Fruit fly (Drosophila melanogaster): ENCODE measurements around the gene Ca-beta.
A peak's percentile ranks its signal among the peaks of the same experiment; 100 is the strongest.

Ca-beta gene

DNA sequence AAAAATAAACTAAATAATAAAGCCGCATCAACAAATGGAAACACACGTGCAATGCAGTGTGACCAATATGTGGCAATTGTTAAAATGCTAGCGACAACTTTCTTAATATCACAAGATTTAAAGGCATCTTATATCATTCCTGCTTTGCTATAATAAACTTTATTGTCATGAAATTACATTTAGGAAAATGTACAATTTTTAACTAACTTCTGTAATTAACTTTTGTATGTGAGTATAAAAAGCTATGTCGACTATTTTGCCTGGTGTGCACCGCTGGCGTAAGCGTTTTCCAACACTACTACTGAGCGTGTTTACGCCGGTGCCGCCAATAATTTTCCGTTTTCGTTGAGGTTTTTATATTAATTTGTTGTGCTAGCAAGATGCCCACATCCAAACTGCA is 79.8 kb downstream of the Ca-beta start, which contains the start of the genes Csl4 and Nup160 (continued):
- TF ChIP-seq CG4854 (GFP tag; optimal IDR thresholded peaks at IDR 0.05) (peak; percentile 71), ken (GFP tag; IDR thresholded peaks at IDR 0.05) (peak; percentile 85), Antp (GFP tag; optimal IDR thresholded peaks at IDR 0.05) (peak; percentile 91), CG32532 (GFP tag; IDR thresholded peaks at IDR 0.05) (peak; percentile 86), CG11560 (tag; IDR thresholded peaks at IDR 0.05) (no peak), CG15073 (GFP tag; optimal IDR thresholded peaks at IDR 0.05) (no peak), ind (GFP tag; optimal IDR thresholded peaks at IDR 0.05) (peak; percentile 81), CG16779 (GFP tag; IDR thresholded peaks at IDR 0.05) (peak; percentile 61; the same call in 1 of the 2 replicates), HmgZ (tag; optimal IDR thresholded peaks at IDR 0.05) (peak; percentile 75), CG15269 (tag; optimal IDR thresholded peaks at IDR 0.05) (no peak), D (optimal IDR thresholded peaks at IDR 0.05) (no peak), D (GFP tag; optimal IDR thresholded peaks at IDR 0.05) (no peak), tx (GFP tag; optimal IDR thresholded peaks at IDR 0.05) (peak; percentile 83), ham (GFP tag; IDR thresholded peaks at IDR 0.05) (no peak), Sry-β (GFP tag; optimal IDR thresholded peaks at IDR 0.05) (peak; percentile 38), pb (GFP tag; optimal IDR thresholded peaks at IDR 0.05) (peak; percentile 55), gt (GFP tag; IDR thresholded peaks at IDR 0.05) (no peak), ci (GFP tag; IDR thresholded peaks at IDR 0.05) (peak; percentile 81), CG31365 (tag; optimal IDR thresholded peaks at IDR 0.05) (no peak), NC2α (GFP tag; optimal IDR thresholded peaks at IDR 0.05) (peak; percentile 38), ssp (GFP tag; IDR thresholded peaks at IDR 0.05) (peak; percentile 51), zfh1 (GFP tag; IDR thresholded peaks at IDR 0.05) (peak; percentile 79), Aef1 (GFP tag; IDR thresholded peaks at IDR 0.05) (peak; percentile 60; the same call in 1 of the 3 replicates), CG9932 (GFP tag; IDR thresholded peaks at IDR 0.05) (peak; percentile 83), Six4 (GFP tag; optimal IDR thresholded peaks at IDR 0.05) (peak; percentile 57), Ravus (GFP tag; IDR thresholded peaks at IDR 0.05) (peak; percentile 16), Trl (optimal IDR thresholded peaks at IDR 0.05) (no peak), Trl (GFP tag; optimal IDR thresholded peaks at IDR 0.05) (peak; percentile 91), E2f1 (GFP tag; IDR thresholded peaks at IDR 0.05) (peak; percentile 68), Eip74EF (GFP tag; optimal IDR thresholded peaks at IDR 0.05) (no peak), CG5245 (GFP tag; optimal IDR thresholded peaks at IDR 0.05) (peak; percentile 69), oc (tag; optimal IDR thresholded peaks at IDR 0.05) (no peak), pzg (GFP tag; optimal IDR thresholded peaks at IDR 0.05) (peak; percentile 67), h (optimal IDR thresholded peaks at IDR 0.05) (no peak), cad (GFP tag; optimal IDR thresholded peaks at IDR 0.05) (no peak), Abd-B (GFP tag; optimal IDR thresholded peaks at IDR 0.05) (peak; percentile 65), schlank (tag; optimal IDR thresholded peaks at IDR 0.05) (no peak), Dref (GFP tag; IDR thresholded peaks at IDR 0.05) (peak; percentile 29; the same call in 1 of the 2 replicates), exex (tag; optimal IDR thresholded peaks at IDR 0.05) (peak; percentile 19), Usf (GFP tag; optimal IDR thresholded peaks at IDR 0.05) (no peak), CG42726 (GFP tag; IDR thresholded peaks at IDR 0.05; ENCODE audit: partially characterized antibody) (no peak), CG18599 (GFP tag; optimal IDR thresholded peaks at IDR 0.05) (peak; percentile 76), danr (GFP tag; IDR thresholded peaks at IDR 0.05) (no peak), sqz (GFP tag; optimal IDR thresholded peaks at IDR 0.05) (no peak), NFAT (GFP tag; IDR thresholded peaks at IDR 0.05) (peak; percentile 65), CG6254 (GFP tag; optimal IDR thresholded peaks at IDR 0.05) (peak; percentile 39), CG1603 (tag; optimal IDR thresholded peaks at IDR 0.05) (peak; percentile 74), unpg (GFP tag; optimal IDR thresholded peaks at IDR 0.05) (no peak), scrt (GFP tag; optimal IDR thresholded peaks at IDR 0.05) (no peak), Stat92E (GFP tag; optimal IDR thresholded peaks at IDR 0.05) (peak in 1 of 3 experiments; percentile 43), CG5180 (GFP tag; optimal IDR thresholded peaks at IDR 0.05) (no peak), CG3407 (GFP tag; optimal IDR thresholded peaks at IDR 0.05) (no peak)
